Worm (Caenorhabditis elegans) whole organism, L2 larva: Measurements from ENCODE around the gene fox-1.

Experiments used
- C34F6.9 ChIP-seq: fragments of 150-350 bp; optimal IDR thresholded peaks from 2 replicates; lab custom pipeline; 2014; ENCODE audit warnings: missing biosample characterization, missing genetic modification characterization
- ZK546.5 ChIP-seq: sonication (generic microtip); optimal IDR thresholded peaks from 2 replicates; lab custom pipeline; 2017; ENCODE audit warnings: missing biosample characterization, missing genetic modification characterization
- alr-1 ChIP-seq: fragments of 150-350 bp; optimal IDR thresholded peaks from 2 replicates; lab custom pipeline; 2014; ENCODE audit warnings: missing biosample characterization, missing genetic modification characterization
- aly-2 ChIP-seq: fragments of 150-350 bp; optimal IDR thresholded peaks from 2 replicates; lab custom pipeline; 2014; ENCODE audit warnings: missing biosample characterization, missing genetic modification characterization
- ama-1 ChIP-seq: fragments of 150-350 bp; optimal IDR thresholded peaks from 2 replicates; lab custom pipeline; 2018; ENCODE audit warnings: inconsistent platforms
- blmp-1 ChIP-seq: sonication (generic microtip); optimal IDR thresholded peaks from 2 replicates; lab custom pipeline; 2017; ENCODE audit warnings: missing genetic modification characterization, mild to moderate bottlenecking, missing compliant biosample characterization, antibody characterized with exemption, moderate library complexity; ENCODE audit not compliant: insufficient read depth
- ceh-16 ChIP-seq: fragments of 150-350 bp; optimal IDR thresholded peaks from 2 replicates; lab custom pipeline; 2014; ENCODE audit warnings: missing biosample characterization, missing genetic modification characterization
- crh-2 ChIP-seq: sonication (generic microtip); optimal IDR thresholded peaks from 2 replicates; lab custom pipeline; 2017; ENCODE audit warnings: missing biosample characterization, missing genetic modification characterization
- egl-27 ChIP-seq: sonication (generic microtip); optimal IDR thresholded peaks from 3 replicates; lab custom pipeline; 2017; ENCODE audit warnings: missing biosample characterization, missing genetic modification reagents, missing genetic modification characterization
- elt-3 ChIP-seq: sonication (generic microtip); optimal IDR thresholded peaks from 2 replicates; lab custom pipeline; 2017; ENCODE audit warnings: missing biosample characterization, missing genetic modification characterization
- fos-1 ChIP-seq: fragments of 150-350 bp; optimal IDR thresholded peaks from 2 replicates; lab custom pipeline; 2014; ENCODE audit warnings: missing biosample characterization, missing genetic modification characterization
- gmeb-1 ChIP-seq: fragments of 150-350 bp; optimal IDR thresholded peaks from 2 replicates; lab custom pipeline; 2014; ENCODE audit warnings: missing biosample characterization, missing genetic modification characterization
- lin-11 ChIP-seq: fragments of 150-350 bp; sonication (generic microtip); optimal IDR thresholded peaks from 2 replicates; lab custom pipeline; 2014; ENCODE audit warnings: missing biosample characterization, missing genetic modification characterization, inconsistent platforms, mixed read lengths
- lin-13 ChIP-seq: fragments of 150-350 bp; optimal IDR thresholded peaks from 2 replicates; lab custom pipeline; 2014; ENCODE audit warnings: missing biosample characterization, missing genetic modification reagents, missing genetic modification characterization
- lin-39 ChIP-seq: fragments of 150-350 bp; optimal IDR thresholded peaks from 2 replicates; lab custom pipeline; 2014; ENCODE audit warnings: missing biosample characterization, missing genetic modification reagents, missing genetic modification characterization
- lsy-2 ChIP-seq, 2 experiments: fragments of 150-350 bp in 1 of 2; sonication (generic microtip) in 1 of 2; optimal IDR thresholded peaks; 2 replicates each; lab custom pipeline; 2014 to 2017; ENCODE audit warnings: missing biosample characterization in 2 of 2, missing genetic modification characterization in 2 of 2
- mab-5 ChIP-seq: fragments of 150-350 bp; optimal IDR thresholded peaks from 2 replicates; lab custom pipeline; 2014; ENCODE audit warnings: missing biosample characterization, missing genetic modification characterization
- mbf-1 ChIP-seq: sonication (generic microtip); optimal IDR thresholded peaks from 2 replicates; lab custom pipeline; 2017; ENCODE audit warnings: missing biosample characterization, missing genetic modification characterization
- mdl-1 ChIP-seq, 2 experiments: fragments of 150-350 bp in 1 of 2; sonication (generic microtip) in 1 of 2; optimal IDR thresholded peaks; 2 replicates each; lab custom pipeline; 2017; ENCODE audit warnings: missing biosample characterization in 2 of 2, missing genetic modification characterization in 2 of 2
- nhr-10 ChIP-seq: sonication (generic microtip); optimal IDR thresholded peaks from 2 replicates; lab custom pipeline; 2017; ENCODE audit warnings: missing biosample characterization, missing genetic modification characterization
- nhr-11 ChIP-seq: fragments of 150-350 bp; optimal IDR thresholded peaks from 2 replicates; lab custom pipeline; 2014; ENCODE audit warnings: missing biosample characterization, missing genetic modification characterization
- nhr-12 ChIP-seq: fragments of 150-350 bp; optimal IDR thresholded peaks from 2 replicates; lab custom pipeline; 2014; ENCODE audit warnings: missing biosample characterization, missing genetic modification characterization
- nhr-129 ChIP-seq: fragments of 150-350 bp; optimal IDR thresholded peaks from 2 replicates; lab custom pipeline; 2014; ENCODE audit warnings: missing biosample characterization, missing genetic modification characterization
- nhr-21 ChIP-seq: fragments of 150-350 bp; optimal IDR thresholded peaks from 2 replicates; lab custom pipeline; 2014; ENCODE audit warnings: missing biosample characterization, missing genetic modification characterization
- nhr-23 ChIP-seq: fragments of 150-350 bp; optimal IDR thresholded peaks from 2 replicates; lab custom pipeline; 2014; ENCODE audit warnings: missing biosample characterization, missing genetic modification reagents, missing genetic modification characterization
- nhr-25 ChIP-seq: fragments of 150-350 bp; sonication (generic microtip); optimal IDR thresholded peaks from 3 replicates; lab custom pipeline; 2014; ENCODE audit warnings: missing biosample characterization, missing genetic modification characterization
- nhr-6 ChIP-seq: fragments of 150-350 bp; optimal IDR thresholded peaks from 2 replicates; lab custom pipeline; 2014; ENCODE audit warnings: missing biosample characterization, missing genetic modification characterization
- nhr-77 ChIP-seq: fragments of 150-350 bp; optimal IDR thresholded peaks from 2 replicates; lab custom pipeline; 2014; ENCODE audit warnings: missing biosample characterization, missing genetic modification characterization
- peb-1 ChIP-seq: fragments of 150-350 bp; optimal IDR thresholded peaks from 2 replicates; lab custom pipeline; 2014; ENCODE audit warnings: missing biosample characterization, missing genetic modification characterization
- sma-9 ChIP-seq, 2 experiments: fragments of 150-350 bp in 1 of 2; sonication (generic microtip) in 1 of 2; optimal IDR thresholded peaks; 2 replicates each; lab custom pipeline; 2014 to 2016; ENCODE audit warnings: missing genetic modification characterization in 2 of 2, mild to moderate bottlenecking in 1 of 2, missing biosample characterization in 1 of 2, missing compliant biosample characterization in 1 of 2, missing genetic modification reagents in 1 of 2, moderate library complexity in 1 of 2
- snpc-4 ChIP-seq: fragments of 150-350 bp; optimal IDR thresholded peaks from 2 replicates; lab custom pipeline; 2014; ENCODE audit warnings: missing biosample characterization, missing genetic modification characterization
- unc-39 ChIP-seq: fragments of 150-350 bp; optimal IDR thresholded peaks from 2 replicates; lab custom pipeline; 2014; ENCODE audit warnings: missing biosample characterization, missing genetic modification characterization
- unc-62 ChIP-seq: fragments of 150-350 bp; optimal IDR thresholded peaks from 2 replicates; lab custom pipeline; 2014; ENCODE audit warnings: missing biosample characterization, missing genetic modification reagents, missing genetic modification characterization
- zag-1 ChIP-seq: fragments of 150-350 bp; optimal IDR thresholded peaks from 2 replicates; lab custom pipeline; 2014; ENCODE audit warnings: missing biosample characterization, missing genetic modification characterization
- ztf-1 ChIP-seq: fragments of 200-800 bp; sonication (Bioruptor generic); conservative IDR thresholded peaks from 2 replicates; pipeline ENCODE4 v1.3.6; 2022; ENCODE audit warnings: missing genetic modification characterization, missing compliant biosample characterization
- ztf-11 ChIP-seq: sonication (generic microtip); optimal IDR thresholded peaks from 2 replicates; lab custom pipeline; 2017; ENCODE audit warnings: missing biosample characterization, missing genetic modification characterization

fox-1 gene

ce11 chrX:2452716-2453115 is 7.0 kb downstream of the fox-1 start:
- no peak for TF ChIP-seq ceh-16 (tag; lab: Kevin White, UChicago)
- TF ChIP-seq mbf-1: no peak
- TF ChIP-seq nhr-21 (tag; lab: Kevin White, UChicago): no peak
- no peak for TF ChIP-seq fos-1 (tag; lab: Kevin White, UChicago)
- no peak for TF ChIP-seq alr-1
- TF ChIP-seq mdl-1 (tag; optimal IDR thresholded peaks at IDR 0.05; lab: Kevin White, UChicago): no peak
- no peak for TF ChIP-seq aly-2 (tag; lab: Kevin White, UChicago)
- no peak for TF ChIP-seq zag-1 (tag; lab: Kevin White, UChicago)
- TF ChIP-seq nhr-23 (tag; lab: Kevin White, UChicago): no peak
- no peak for TF ChIP-seq lin-13 (GFP tag; lab: Kevin White, UChicago)
- TF ChIP-seq nhr-25 (tag; lab: Kevin White, UChicago): no peak
- TF ChIP-seq snpc-4 (tag; lab: Kevin White, UChicago): no peak
- no peak for TF ChIP-seq nhr-77 (tag; lab: Kevin White, UChicago)
- no peak for TF ChIP-seq peb-1 (tag; lab: Kevin White, UChicago)
- no peak for TF ChIP-seq nhr-6 (tag; lab: Kevin White, UChicago)
- no peak for TF ChIP-seq ztf-11

- TF ChIP-seq snpc-4 (tag; lab: Kevin White, UChicago) (no peak), lsy-2 (tag; optimal IDR thresholded peaks at IDR 0.05; lab: Kevin White, UChicago) (no peak), aly-2 (tag; lab: Kevin White, UChicago) (no peak), elt-3 (no peak), peb-1 (tag; lab: Kevin White, UChicago) (no peak), lin-13 (GFP tag; lab: Kevin White, UChicago) (no peak), lin-11 (tag; lab: Kevin White, UChicago) (no peak), nhr-23 (tag; lab: Kevin White, UChicago) (no peak), nhr-129 (no peak), ama-1 (no peak), C34F6.9 (tag; lab: Kevin White, UChicago) (peak; percentile 8), sma-9 (GFP tag; optimal IDR thresholded peaks at IDR 0.05; lab: Kevin White, UChicago) (peak; percentile 9), sma-9 (tag; optimal IDR thresholded peaks at IDR 0.05; lab: Kevin White, UChicago) (no peak), ztf-11 (no peak), egl-27 (tag; lab: Kevin White, UChicago) (no peak), mab-5 (tag; lab: Kevin White, UChicago) (peak; percentile 40), nhr-10 (no peak), nhr-25 (tag; lab: Kevin White, UChicago) (no peak), unc-62 (GFP tag; lab: Kevin White, UChicago) (no peak), nhr-11 (no peak), alr-1 (no peak), blmp-1 (no peak), unc-39 (no peak), lin-39 (tag; lab: Kevin White, UChicago) (no peak), nhr-21 (tag; lab: Kevin White, UChicago) (no peak), nhr-12 (tag; lab: Kevin White, UChicago) (no peak), ceh-16 (tag; lab: Kevin White, UChicago) (no peak), gmeb-1 (tag; lab: Kevin White, UChicago) (no peak)
- TF ChIP-seq, all 48 proteins: peak for 3
Measured at ce11 chrX:2452297-2452696, 7.4 kb downstream of the fox-1 start.

- TF ChIP-seq lin-11 (tag; lab: Kevin White, UChicago) (no peak), zag-1 (tag; lab: Kevin White, UChicago) (no peak), alr-1 (no peak), egl-27 (tag; lab: Kevin White, UChicago) (no peak), lin-13 (GFP tag; lab: Kevin White, UChicago) (no peak), mbf-1 (no peak), gmeb-1 (tag; lab: Kevin White, UChicago) (no peak), nhr-10 (no peak)
Measured at ce11 chrX:2450994-2451393, 8.7 kb downstream of the fox-1 start.

ce11 chrX:2447214-2447613 is 12.5 kb downstream of the fox-1 start:
- 0 out of 2 replicates have a peak, but pooled peaks have one; percentile 72 for TF ChIP-seq ztf-1
- TF ChIP-seq crh-2 (tag; lab: Kevin White, UChicago): no peak

ce11 chrX:2446185-2446584 is 13.5 kb downstream of the fox-1 start:
- TF ChIP-seq nhr-11 (no peak), snpc-4 (tag; lab: Kevin White, UChicago) (no peak), ZK546.5 (tag; lab: Kevin White, UChicago) (no peak)
